Worm (Caenorhabditis elegans) whole organism, late embryonic: ENCODE measurements around the gene comt-1.

Source experiments
- C08G9.2 ChIP-seq: sonication (generic microtip); optimal IDR thresholded peaks from 2 replicates; lab custom pipeline; 2016; ENCODE audit warnings: mild to moderate bottlenecking, missing genetic modification characterization, moderate library complexity, missing compliant biosample characterization
- F13H6.1 ChIP-seq: sonication (generic microtip); optimal IDR thresholded peaks from 2 replicates; lab custom pipeline; 2016; ENCODE audit warnings: missing genetic modification characterization, missing compliant biosample characterization
- K09A11.1 ChIP-seq: sonication (generic microtip); optimal IDR thresholded peaks from 2 replicates; lab custom pipeline; 2017; ENCODE audit warnings: antibody characterized with exemption, mild to moderate bottlenecking, missing genetic modification characterization, missing compliant biosample characterization; ENCODE audit not compliant: insufficient read depth
- T23F11.4 ChIP-seq: fragments of 200-800 bp; sonication (Bioruptor generic); optimal IDR thresholded peaks from 2 replicates; lab custom pipeline; 2018; ENCODE audit warnings: mild to moderate bottlenecking, missing genetic modification characterization, missing compliant biosample characterization
- ama-1 ChIP-seq: fragments of 150-350 bp; optimal IDR thresholded peaks from 2 replicates; lab custom pipeline; 2014
- ceh-19 ChIP-seq: fragments of 200-800 bp; sonication (Bioruptor generic); optimal IDR thresholded peaks from 2 replicates; lab custom pipeline; 2018; ENCODE audit warnings: mild to moderate bottlenecking, missing genetic modification characterization, missing compliant biosample characterization
- ceh-2 ChIP-seq: sonication (generic microtip); optimal IDR thresholded peaks from 2 replicates; lab custom pipeline; 2016; ENCODE audit warnings: missing genotype, missing genetic modification characterization, missing compliant biosample characterization
- ceh-22 ChIP-seq: sonication (generic microtip); optimal IDR thresholded peaks from 2 replicates; lab custom pipeline; 2017; ENCODE audit warnings: missing biosample characterization, missing genetic modification characterization
- ceh-24 ChIP-seq: sonication (generic microtip); optimal IDR thresholded peaks from 2 replicates; lab custom pipeline; 2016; ENCODE audit warnings: mild to moderate bottlenecking, missing genetic modification characterization, missing compliant biosample characterization
- ceh-31 ChIP-seq: sonication (generic microtip); optimal IDR thresholded peaks from 2 replicates; lab custom pipeline; 2016; ENCODE audit warnings: missing genetic modification characterization, missing compliant biosample characterization
- ceh-45 ChIP-seq: fragments of 200-800 bp; sonication (Bioruptor generic); IDR thresholded peaks from 2 replicates; pipeline ENCODE4 v1.3.6; 2022; ENCODE audit warnings: missing genetic modification reagents, missing genetic modification characterization, missing compliant biosample characterization
- ceh-9 ChIP-seq: sonication (generic microtip); optimal IDR thresholded peaks from 2 replicates; lab custom pipeline; 2016; ENCODE audit warnings: mild to moderate bottlenecking, missing genetic modification characterization, inconsistent platforms, missing compliant biosample characterization
- che-1 ChIP-seq: sonication (generic microtip); optimal IDR thresholded peaks from 2 replicates; lab custom pipeline; 2016; ENCODE audit warnings: mild to moderate bottlenecking, missing genetic modification characterization, missing compliant biosample characterization
- dve-1 ChIP-seq: sonication (generic microtip); optimal IDR thresholded peaks from 2 replicates; lab custom pipeline; 2017; ENCODE audit warnings: antibody characterized with exemption, mild to moderate bottlenecking, missing genetic modification characterization, missing compliant biosample characterization
- elt-2 ChIP-seq: sonication (generic microtip); optimal IDR thresholded peaks from 2 replicates; lab custom pipeline; 2016; ENCODE audit warnings: missing genetic modification reagents, missing genetic modification characterization, missing compliant biosample characterization
- elt-4 ChIP-seq: sonication (generic microtip); optimal IDR thresholded peaks from 2 replicates; lab custom pipeline; 2016; ENCODE audit warnings: missing genetic modification characterization, missing compliant biosample characterization
- ets-4 ChIP-seq: sonication (generic microtip); optimal IDR thresholded peaks from 2 replicates; lab custom pipeline; 2016; ENCODE audit warnings: missing genetic modification characterization, missing compliant biosample characterization
- fkh-6 ChIP-seq: sonication (generic microtip); optimal IDR thresholded peaks from 2 replicates; lab custom pipeline; 2016; ENCODE audit warnings: missing genetic modification characterization, missing compliant biosample characterization
- gmeb-2 ChIP-seq: sonication (generic microtip); optimal IDR thresholded peaks from 2 replicates; lab custom pipeline; 2016; ENCODE audit warnings: missing genetic modification characterization, inconsistent platforms, missing compliant biosample characterization
- hlh-13 ChIP-seq: fragments of 200-800 bp; sonication (Bioruptor generic); optimal IDR thresholded peaks from 2 replicates; lab custom pipeline; 2018; ENCODE audit warnings: mild to moderate bottlenecking, missing genetic modification characterization, missing compliant biosample characterization
- hlh-15 ChIP-seq: sonication (generic microtip); optimal IDR thresholded peaks from 2 replicates; lab custom pipeline; 2016; ENCODE audit warnings: missing genetic modification characterization, missing compliant biosample characterization
- hlh-30 ChIP-seq: sonication (generic microtip); optimal IDR thresholded peaks from 2 replicates; lab custom pipeline; 2017; ENCODE audit warnings: antibody characterized with exemption, missing genetic modification characterization, missing compliant biosample characterization; ENCODE audit not compliant: insufficient read depth
- hlh-8 ChIP-seq: sonication (generic microtip); optimal IDR thresholded peaks from 2 replicates; lab custom pipeline; 2016; ENCODE audit warnings: missing genotype, missing genetic modification characterization, missing compliant biosample characterization
- lin-11 ChIP-seq: fragments of 200-800 bp; sonication (Bioruptor generic); optimal IDR thresholded peaks from 2 replicates; lab custom pipeline; 2018; ENCODE audit warnings: mild to moderate bottlenecking, missing genetic modification characterization, missing compliant biosample characterization
- nfya-1 ChIP-seq: sonication (generic microtip); optimal IDR thresholded peaks from 2 replicates; lab custom pipeline; 2017; ENCODE audit warnings: missing genetic modification characterization, mild to moderate bottlenecking, missing compliant biosample characterization, antibody characterized with exemption, moderate library complexity
- nhr-11 ChIP-seq: fragments of 150-350 bp; optimal IDR thresholded peaks from 2 replicates; lab custom pipeline; 2014; ENCODE audit warnings: missing biosample characterization, missing genetic modification characterization
- nhr-232 ChIP-seq: sonication (generic microtip); optimal IDR thresholded peaks from 2 replicates; lab custom pipeline; 2016; ENCODE audit warnings: missing genetic modification characterization, missing compliant biosample characterization
- npax-4 ChIP-seq: sonication (generic microtip); optimal IDR thresholded peaks from 2 replicates; lab custom pipeline; 2016; ENCODE audit warnings: missing genetic modification characterization, missing compliant biosample characterization
- pat-9 ChIP-seq: fragments of 200-800 bp; sonication (Bioruptor generic); optimal IDR thresholded peaks from 2 replicates; lab custom pipeline; 2018; ENCODE audit warnings: mild to moderate bottlenecking, missing genetic modification characterization, moderate library complexity, missing compliant biosample characterization
- pax-1 ChIP-seq: fragments of 150-350 bp; optimal IDR thresholded peaks from 2 replicates; lab custom pipeline; 2014; ENCODE audit warnings: missing biosample characterization, missing genetic modification characterization
- pha-4 ChIP-seq: fragments of 150-350 bp; optimal IDR thresholded peaks from 2 replicates; lab custom pipeline; 2018; ENCODE audit warnings: missing biosample characterization, missing genetic modification reagents, missing genetic modification characterization
- pros-1 ChIP-seq: fragments of 150-350 bp; optimal IDR thresholded peaks from 2 replicates; lab custom pipeline; 2014; ENCODE audit warnings: missing biosample characterization, missing genetic modification reagents, missing genetic modification characterization
- ref-2 ChIP-seq: sonication (generic microtip); optimal IDR thresholded peaks from 2 replicates; lab custom pipeline; 2016; ENCODE audit warnings: missing genetic modification characterization, missing compliant biosample characterization
- sox-2 ChIP-seq: fragments of 200-800 bp; sonication (Bioruptor generic); IDR thresholded peaks from 2 replicates; pipeline ENCODE4 v1.3.6; 2022; ENCODE audit warnings: missing genetic modification reagents, missing genetic modification characterization, missing compliant biosample characterization
- sox-4 ChIP-seq: sonication (generic microtip); optimal IDR thresholded peaks from 2 replicates; lab custom pipeline; 2017; ENCODE audit warnings: mild to moderate bottlenecking, missing genetic modification characterization, inconsistent platforms, missing compliant biosample characterization
- tbx-2 ChIP-seq: sonication (generic microtip); optimal IDR thresholded peaks from 2 replicates; lab custom pipeline; 2016; ENCODE audit warnings: missing genetic modification characterization, missing compliant biosample characterization
- unc-55 ChIP-seq: sonication (generic microtip); optimal IDR thresholded peaks from 2 replicates; lab custom pipeline; 2017; ENCODE audit warnings: missing biosample characterization, missing genetic modification reagents, missing genetic modification characterization
- zip-5 ChIP-seq: sonication (generic microtip); optimal IDR thresholded peaks from 2 replicates; lab custom pipeline; 2016; ENCODE audit warnings: missing genetic modification characterization, missing compliant biosample characterization
- ztf-16 ChIP-seq: sonication (generic microtip); optimal IDR thresholded peaks from 2 replicates; lab custom pipeline; 2017; ENCODE audit warnings: missing genetic modification characterization, missing compliant biosample characterization

Gene comt-1

ce11 chrX:2837477-2837876 lies 24.8 kb downstream of the comt-1 start:
- TF ChIP-seq ceh-45 (GFP tag; lab: Robert Waterston, UW) = no peak
- TF ChIP-seq nhr-11 (tag; lab: Kevin White, UChicago) = no peak
- no peak for TF ChIP-seq ceh-24 (tag; lab: Kevin White, UChicago)
- TF ChIP-seq hlh-8 = no peak
- no peak for TF ChIP-seq nhr-232 (tag; lab: Kevin White, UChicago)
- no peak for TF ChIP-seq che-1 (tag; lab: Kevin White, UChicago)
- no peak for TF ChIP-seq zip-5
- TF ChIP-seq ets-4 = no peak
- no peak for TF ChIP-seq F13H6.1 (tag; lab: Kevin White, UChicago)
- TF ChIP-seq hlh-30 (tag; lab: Kevin White, UChicago) = no peak
- TF ChIP-seq fkh-6 (tag; lab: Kevin White, UChicago) = no peak
- no peak for TF ChIP-seq sox-2 (GFP tag; lab: Robert Waterston, UW)

ce11 chrX:2836770-2837169 lies 25.5 kb downstream of the comt-1 start:
- TF ChIP-seq ceh-24 (tag; lab: Kevin White, UChicago) (no peak), elt-2 (tag; lab: Kevin White, UChicago) (peak; percentile 44), ceh-45 (GFP tag; lab: Robert Waterston, UW) (no peak)

ce11 chrX:2827702-2828182 lies 34.5 kb downstream of the comt-1 start, which contains the start of gene ssr-2:
Gene ssr-2, minus strand, starts transcription at chrX:2827752.
- TF ChIP-seq lin-11 (tag; lab: Kevin White, UChicago) = no peak

ce11 chrX:2826337-2826736 lies 35.9 kb downstream of the comt-1 start:
- TF ChIP-seq ceh-31 (tag; lab: Kevin White, UChicago) = no peak
- no peak for TF ChIP-seq K09A11.1 (tag; lab: Kevin White, UChicago)
- no peak for TF ChIP-seq pros-1 (tag; lab: Kevin White, UChicago)
- TF ChIP-seq pax-1 (tag; lab: Kevin White, UChicago) = no peak
- peak; percentile 6 for TF ChIP-seq ref-2 (tag; lab: Kevin White, UChicago)
- no peak for TF ChIP-seq sox-4 (tag; lab: Kevin White, UChicago)
- TF ChIP-seq ceh-19 (GFP tag; lab: Kevin White, UChicago) = no peak
- TF ChIP-seq ceh-2 = no peak
- no peak for TF ChIP-seq hlh-15 (tag; lab: Kevin White, UChicago)

ce11 chrX:2820148-2820547 lies 42.1 kb downstream of the comt-1 start, which contains the start of gene tsp-6:
Gene tsp-6, plus strand, starts transcription at chrX:2820448.
- no peak for TF ChIP-seq C08G9.2 (tag; lab: Kevin White, UChicago)
- no peak for TF ChIP-seq unc-55 (GFP tag; lab: Kevin White, UChicago)
- TF ChIP-seq ceh-22 (tag; lab: Kevin White, UChicago) = no peak
- TF ChIP-seq K09A11.1 (tag; lab: Kevin White, UChicago) = no peak
- TF ChIP-seq ceh-9 (tag; lab: Kevin White, UChicago) = no peak
- TF ChIP-seq, all 69 proteins: peak for 0

ce11 chrX:2819747-2820146 lies 42.5 kb downstream of the comt-1 start:
- TF ChIP-seq nfya-1 (tag; lab: Kevin White, UChicago) (no peak), ceh-9 (tag; lab: Kevin White, UChicago) (no peak), ztf-16 (tag; lab: Kevin White, UChicago) (no peak), elt-4 (no peak), npax-4 (tag; lab: Kevin White, UChicago) (no peak), sox-4 (tag; lab: Kevin White, UChicago) (no peak), hlh-13 (GFP tag; lab: Kevin White, UChicago) (no peak), dve-1 (tag; lab: Kevin White, UChicago) (no peak), che-1 (tag; lab: Kevin White, UChicago) (no peak), T23F11.4 (no peak), pat-9 (no peak), ref-2 (tag; lab: Kevin White, UChicago) (no peak), pros-1 (tag; lab: Kevin White, UChicago) (no peak), gmeb-2 (tag; lab: Kevin White, UChicago) (no peak), tbx-2 (tag; lab: Kevin White, UChicago) (no peak), sox-2 (GFP tag; lab: Robert Waterston, UW) (no peak), ama-1 (lab: Kevin White, UChicago) (no peak), pha-4 (tag; lab: Kevin White, UChicago) (no peak), nhr-232 (tag; lab: Kevin White, UChicago) (no peak)
